Worm (Caenorhabditis elegans) whole organism, midembryonic: ENCODE measurements around the gene ZK1240.2.

Experiments used
- T22C8.4 ChIP-seq: fragments of 200-800 bp; sonication (Bioruptor generic); IDR thresholded peaks from 2 replicates; pipeline ENCODE4 v1.3.6; 2022; ENCODE audit warnings: missing genetic modification characterization, missing compliant biosample characterization
- cog-1 ChIP-seq: sonication (generic microtip); optimal IDR thresholded peaks from 2 replicates; lab custom pipeline; 2016; ENCODE audit warnings: missing genetic modification characterization, missing compliant biosample characterization
- flt-1 ChIP-seq: fragments of 200-800 bp; sonication (Bioruptor generic); IDR thresholded peaks from 2 replicates; pipeline ENCODE4 v1.3.6; 2022; ENCODE audit warnings: missing genetic modification characterization, missing compliant biosample characterization
- klf-2 ChIP-seq: fragments of 200-800 bp; sonication (Bioruptor generic); conservative IDR thresholded peaks from 2 replicates; pipeline ENCODE4 v1.3.6; 2022; ENCODE audit warnings: missing genetic modification reagents, missing genetic modification characterization, missing compliant biosample characterization
- med-1 ChIP-seq: sonication (generic microtip); optimal IDR thresholded peaks from 2 replicates; lab custom pipeline; 2017; ENCODE audit warnings: missing genetic modification characterization, mild to moderate bottlenecking, missing compliant biosample characterization, antibody characterized with exemption, missing genetic modification reagents; ENCODE audit not compliant: insufficient read depth
- ref-1 ChIP-seq: fragments of 200-800 bp; sonication (Bioruptor generic); conservative IDR thresholded peaks from 2 replicates; pipeline ENCODE4 v1.3.6; 2022; ENCODE audit warnings: missing genetic modification reagents, missing genetic modification characterization, missing compliant biosample characterization
- tab-1 ChIP-seq: fragments of 200-800 bp; sonication (Bioruptor generic); IDR thresholded peaks from 2 replicates; pipeline ENCODE4 v1.3.6; 2022; ENCODE audit warnings: missing genetic modification characterization, missing compliant biosample characterization
- ztf-23 ChIP-seq: fragments of 200-800 bp; sonication (Bioruptor generic); IDR thresholded peaks from 2 replicates; pipeline ENCODE4 v1.3.6; 2022; ENCODE audit warnings: missing genetic modification reagents, missing genetic modification characterization, missing compliant biosample characterization
- ztf-29 ChIP-seq: fragments of 200-800 bp; sonication (Bioruptor generic); IDR thresholded peaks from 2 replicates; pipeline ENCODE4 v1.3.6; 2022; ENCODE audit warnings: missing genetic modification reagents, missing genetic modification characterization, missing compliant biosample characterization

DNA sequence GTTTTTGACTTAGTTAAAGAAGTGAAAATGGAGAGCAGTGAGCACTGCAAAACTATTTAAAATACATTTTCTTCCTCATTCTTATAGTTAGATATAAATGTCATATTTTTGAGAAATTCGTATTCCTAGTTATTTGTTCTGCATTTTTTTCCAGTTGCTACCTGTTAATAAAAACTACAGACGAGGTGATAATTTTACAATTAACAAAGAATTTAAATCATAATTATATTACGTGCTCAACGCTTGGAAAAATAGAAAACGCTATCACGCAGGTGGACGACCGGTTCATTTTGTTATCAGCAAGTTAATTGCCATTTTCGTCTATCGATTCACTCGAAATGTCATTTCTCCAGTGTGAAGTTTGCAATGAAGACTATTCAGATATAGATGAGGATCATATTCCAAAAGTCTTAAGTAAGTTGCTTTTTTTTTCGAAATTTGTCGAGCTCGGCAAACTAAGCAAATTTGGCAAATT, 5.3 kb upstream of the ZK1240.2 start, which contains the start of the genes ZK1240.5 and ZK1240.9:
- TF ChIP-seq ztf-29 (GFP tag; lab: Robert Waterston, UW) (no peak), ref-1 (GFP tag; lab: Robert Waterston, UW) (no peak), flt-1 (no peak), T22C8.4 (GFP tag; lab: Robert Waterston, UW) (no peak), med-1 (no peak), ztf-23 (GFP tag; lab: Robert Waterston, UW) (no peak), klf-2 (GFP tag; lab: Robert Waterston, UW) (no peak), cog-1 (tag; lab: Kevin White, UChicago) (no peak), tab-1 (no peak)
